Fruit fly (Drosophila melanogaster) whole organism, wandering third instar larva: ENCODE data around the gene Vps45.

Experiments
- Abd-B ChIP-seq: fragments of >200 bp; optimal IDR thresholded peaks from 2 replicates; lab custom pipeline; 2017; ENCODE audit warnings: missing biosample characterization, missing genetic modification characterization
- CG32264 ChIP-seq: fragments of 200-800 bp; sonication (Bioruptor generic); optimal IDR thresholded peaks from 2 replicates; lab custom pipeline; 2016; ENCODE audit warnings: missing biosample characterization, missing genetic modification characterization
- GATAd ChIP-seq: sonication (Bioruptor generic); optimal IDR thresholded peaks from 2 replicates; lab custom pipeline; 2016; ENCODE audit warnings: missing biosample characterization, missing genetic modification characterization
- Hr78 ChIP-seq: fragments of >200 bp; optimal IDR thresholded peaks from 2 replicates; lab custom pipeline; 2017; ENCODE audit warnings: missing biosample characterization, missing genetic modification characterization
- Myc ChIP-seq: fragments of >200 bp; optimal IDR thresholded peaks from 2 replicates; lab custom pipeline; 2017
- dl ChIP-seq, 2 experiments: fragments of 175-275, 200-275 bp in 1 of 2; fragments of 200-275 bp in 1 of 2; sonication (Bioruptor generic); optimal IDR thresholded peaks; lab custom pipeline; 2018; ENCODE audit warnings: mild to moderate bottlenecking in 2 of 2, missing biosample characterization in 2 of 2, missing genetic modification characterization in 2 of 2, moderate library complexity in 2 of 2; ENCODE audit not compliant: partially characterized antibody in 2 of 2, insufficient read depth in 1 of 2
- lola ChIP-seq: fragments of >200 bp; optimal IDR thresholded peaks from 2 replicates; lab custom pipeline; 2017; ENCODE audit warnings: missing biosample characterization, missing genetic modification characterization
- pan ChIP-seq: fragments of >200 bp; optimal IDR thresholded peaks from 2 replicates; lab custom pipeline; 2017
- psq ChIP-seq: fragments of 200-800 bp; sonication (Bioruptor generic); optimal IDR thresholded peaks from 3 replicates; lab custom pipeline; 2017; ENCODE audit warnings: missing biosample characterization, mild to moderate bottlenecking, missing genetic modification characterization, moderate library complexity
- rgr ChIP-seq: fragments of 200-800 bp; sonication (Bioruptor generic); optimal IDR thresholded peaks from 3 replicates; lab custom pipeline; 2016; ENCODE audit warnings: missing biosample characterization, mild to moderate bottlenecking, missing genetic modification characterization

- TF ChIP-seq Hr78 (GFP tag; lab: Kevin White, UChicago) = no peak
- no peak for TF ChIP-seq pan (lab: Kevin White, UChicago)
- TF ChIP-seq GATAd (GFP tag; lab: Kevin White, UChicago) = no peak
- TF ChIP-seq rgr (GFP tag; lab: Kevin White, UChicago) = peak; percentile 4
- no peak for TF ChIP-seq Abd-B (GFP tag; lab: Kevin White, UChicago)
- TF ChIP-seq Myc (lab: Kevin White, UChicago) = no peak
- TF ChIP-seq CG32264 = no peak
- TF ChIP-seq psq (GFP tag; lab: Kevin White, UChicago) = no peak
- no peak for TF ChIP-seq dl (GFP tag; optimal IDR thresholded peaks at IDR 0.05; lab: Kevin White, UChicago; ENCODE audit: insufficient read depth in 1 of 2, partially characterized antibody in 2 of 2)
- TF ChIP-seq lola (GFP tag; lab: Kevin White, UChicago) = no peak
Measured at dm6 chr3R:9516400-9516852, 47.3 kb upstream of the Vps45 start.
